Worm (Caenorhabditis elegans) whole organism, L3 larva: ENCODE results near the gene C46G7.1.

Experiments
- R02D3.7 ChIP-seq: fragments of 150-350 bp; optimal IDR thresholded peaks from 2 replicates; lab custom pipeline; 2014; ENCODE audit warnings: missing biosample characterization, missing genetic modification characterization
- ZK546.5 ChIP-seq: sonication (generic microtip); optimal IDR thresholded peaks from 2 replicates; lab custom pipeline; 2017; ENCODE audit warnings: missing biosample characterization, missing genetic modification characterization
- aly-2 ChIP-seq: fragments of 150-350 bp; optimal IDR thresholded peaks from 2 replicates; lab custom pipeline; 2014; ENCODE audit warnings: missing biosample characterization, missing genetic modification characterization
- ceh-9 ChIP-seq: sonication (generic microtip); optimal IDR thresholded peaks from 2 replicates; lab custom pipeline; 2018; ENCODE audit warnings: missing biosample characterization, missing genetic modification characterization
- egl-5 ChIP-seq: fragments of 150-350 bp; optimal IDR thresholded peaks from 2 replicates; lab custom pipeline; 2017; ENCODE audit warnings: missing biosample characterization, missing genetic modification reagents, missing genetic modification characterization, inconsistent platforms
- elt-1 ChIP-seq: fragments of 150-350 bp; optimal IDR thresholded peaks from 2 replicates; lab custom pipeline; 2014; ENCODE audit warnings: missing biosample characterization, missing genetic modification characterization
- elt-2 ChIP-seq: sonication (generic microtip); optimal IDR thresholded peaks from 2 replicates; lab custom pipeline; 2016; ENCODE audit warnings: missing genetic modification reagents, mild to moderate bottlenecking, missing genetic modification characterization, missing compliant biosample characterization
- elt-3 ChIP-seq, 3 experiments: fragments of 150-350 bp in 1 of 3; sonication (generic microtip) in 2 of 3; optimal IDR thresholded peaks; 2 replicates in 2 of 3; 4 replicates in 1 of 3; lab custom pipeline; 2014 to 2017; ENCODE audit warnings: missing biosample characterization in 3 of 3, missing genetic modification characterization in 3 of 3
- fkh-10 ChIP-seq: sonication (generic microtip); optimal IDR thresholded peaks from 2 replicates; lab custom pipeline; 2017; ENCODE audit warnings: missing biosample characterization, missing genetic modification reagents, missing genetic modification characterization
- fos-1 ChIP-seq: fragments of 150-350 bp; optimal IDR thresholded peaks from 2 replicates; lab custom pipeline; 2014; ENCODE audit warnings: missing biosample characterization, missing genetic modification characterization
- hmg-11 ChIP-seq: sonication (generic microtip); optimal IDR thresholded peaks from 2 replicates; lab custom pipeline; 2016; ENCODE audit warnings: missing genetic modification characterization, missing compliant biosample characterization
- lin-15B ChIP-seq: fragments of 150-350 bp; optimal IDR thresholded peaks from 2 replicates; lab custom pipeline; 2014; ENCODE audit warnings: missing biosample characterization, missing genetic modification characterization
- lin-39 ChIP-seq: fragments of 150-350 bp; optimal IDR thresholded peaks from 2 replicates; lab custom pipeline; 2018; ENCODE audit warnings: missing biosample characterization, missing genetic modification reagents, missing genetic modification characterization
- mdl-1 ChIP-seq: fragments of 150-350 bp; optimal IDR thresholded peaks from 2 replicates; lab custom pipeline; 2014; ENCODE audit warnings: missing biosample characterization, missing genetic modification characterization
- mml-1 ChIP-seq: fragments of 150-350 bp; sonication (generic microtip); optimal IDR thresholded peaks from 3 replicates; lab custom pipeline; 2014; ENCODE audit warnings: missing biosample characterization, missing genetic modification characterization
- nfya-1 ChIP-seq: sonication (generic microtip); optimal IDR thresholded peaks from 2 replicates; lab custom pipeline; 2017; ENCODE audit warnings: missing genetic modification characterization, mild to moderate bottlenecking, missing compliant biosample characterization, antibody characterized with exemption, moderate library complexity; ENCODE audit not compliant: insufficient read depth
- nhr-11 ChIP-seq: fragments of 150-350 bp; optimal IDR thresholded peaks from 2 replicates; lab custom pipeline; 2014; ENCODE audit warnings: missing biosample characterization, missing genetic modification characterization
- nhr-237 ChIP-seq: fragments of 150-350 bp; optimal IDR thresholded peaks from 2 replicates; lab custom pipeline; 2014; ENCODE audit warnings: missing biosample characterization, missing genetic modification characterization
- nhr-28 ChIP-seq: fragments of 150-350 bp; optimal IDR thresholded peaks from 2 replicates; lab custom pipeline; 2014; ENCODE audit warnings: missing biosample characterization, missing genetic modification characterization
- nhr-43 ChIP-seq: sonication (generic microtip); optimal IDR thresholded peaks from 2 replicates; lab custom pipeline; 2016; ENCODE audit warnings: mild to moderate bottlenecking, missing genetic modification characterization, missing compliant biosample characterization; ENCODE audit not compliant: poor library complexity, severe bottlenecking
- nhr-76 ChIP-seq: fragments of 150-350 bp; sonication (generic microtip); optimal IDR thresholded peaks from 5 replicates; lab custom pipeline; 2014; ENCODE audit warnings: missing biosample characterization, missing genetic modification characterization
- pha-4 ChIP-seq: fragments of 150-350 bp; optimal IDR thresholded peaks from 2 replicates; lab custom pipeline; 2014; ENCODE audit warnings: missing biosample characterization, missing genetic modification reagents, missing genetic modification characterization
- pqm-1 ChIP-seq: fragments of 150-350 bp; optimal IDR thresholded peaks from 2 replicates; lab custom pipeline; 2017; ENCODE audit warnings: missing biosample characterization, missing genetic modification characterization, inconsistent platforms
- sea-2 ChIP-seq: fragments of 150-350 bp; sonication (generic microtip); optimal IDR thresholded peaks from 4 replicates; lab custom pipeline; 2014; ENCODE audit warnings: missing biosample characterization, missing genetic modification reagents, missing genetic modification characterization
- snpc-4 ChIP-seq: fragments of 150-350 bp; optimal IDR thresholded peaks from 2 replicates; lab custom pipeline; 2014; ENCODE audit warnings: missing biosample characterization, missing genetic modification characterization
- unc-39 ChIP-seq: sonication (generic microtip); optimal IDR thresholded peaks from 4 replicates; lab custom pipeline; 2017; ENCODE audit warnings: missing biosample characterization, missing genetic modification characterization
- zag-1 ChIP-seq: fragments of 150-350 bp; optimal IDR thresholded peaks from 2 replicates; lab custom pipeline; 2014; ENCODE audit warnings: missing biosample characterization, missing genetic modification characterization
- ztf-11 ChIP-seq: fragments of 150-350 bp; optimal IDR thresholded peaks from 2 replicates; lab custom pipeline; 2014; ENCODE audit warnings: missing biosample characterization, missing genetic modification characterization
- ztf-4 ChIP-seq: fragments of 150-350 bp; optimal IDR thresholded peaks from 2 replicates; lab custom pipeline; 2014; ENCODE audit warnings: missing biosample characterization, missing genetic modification characterization

The C46G7.1 gene

DNA sequence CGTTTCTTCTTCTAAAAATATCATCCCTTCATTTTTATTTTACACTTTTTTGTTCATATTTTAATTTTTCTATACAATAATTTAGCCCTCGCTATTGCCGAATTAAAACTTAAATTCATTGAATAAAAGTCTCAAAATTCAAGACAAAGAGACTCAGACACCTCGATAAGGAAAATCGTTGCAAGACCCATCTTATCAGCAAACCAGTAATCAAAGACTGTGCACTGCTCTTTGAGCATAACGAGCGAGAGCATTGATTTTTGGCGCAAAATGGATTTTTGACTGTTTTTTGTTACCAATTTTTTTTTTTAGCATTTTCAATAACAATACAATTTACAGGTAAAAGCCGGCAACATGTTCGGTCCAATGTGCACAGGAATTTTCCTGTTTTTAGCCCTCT, at the start of gene C46G7.1:
Gene C46G7.1 (plus strand): TSS at position 340 of the 400 bp plus-strand sequence.
- TF ChIP-seq elt-2 (tag; lab: Kevin White, UChicago) (peak; percentile 86), pqm-1 (peak; percentile 73), sea-2 (GFP tag; lab: Kevin White, UChicago) (no peak)

DNA sequence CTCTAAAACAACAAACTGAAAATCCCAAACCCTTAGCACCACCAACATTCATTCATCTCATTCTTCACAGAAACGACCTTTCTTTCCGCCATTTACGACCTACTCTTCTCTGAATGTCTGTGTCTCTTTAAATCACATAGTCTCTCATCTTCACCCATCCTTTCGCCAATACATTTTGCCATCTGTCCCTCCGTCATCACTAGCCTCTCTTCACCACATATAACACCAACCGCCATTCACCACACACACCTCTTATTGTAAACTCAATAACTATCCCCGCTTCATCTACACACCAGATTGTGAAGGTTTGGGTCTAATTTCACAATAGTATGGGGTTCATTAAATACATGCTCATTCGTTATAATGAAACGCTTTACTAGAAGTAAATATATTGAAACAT, 47.3 kb upstream of the C46G7.1 start:
- TF ChIP-seq fkh-10 (GFP tag; lab: Kevin White, UChicago) (no peak), ztf-4 (tag; lab: Kevin White, UChicago) (no peak), lin-15B (tag; lab: Kevin White, UChicago) (no peak), ztf-11 (tag; lab: Kevin White, UChicago) (no peak), elt-3 (tag; optimal IDR thresholded peaks at IDR 0.05; lab: Kevin White, UChicago) (no peak), nhr-237 (tag; lab: Kevin White, UChicago) (no peak), egl-5 (tag; lab: Kevin White, UChicago) (no peak), mdl-1 (tag; lab: Kevin White, UChicago) (no peak), hmg-11 (tag; lab: Kevin White, UChicago) (no peak), nhr-43 (tag; lab: Kevin White, UChicago) (no peak), mml-1 (tag; lab: Kevin White, UChicago) (no peak), ceh-9 (tag; lab: Kevin White, UChicago) (no peak), unc-39 (tag; lab: Kevin White, UChicago) (no peak)

DNA sequence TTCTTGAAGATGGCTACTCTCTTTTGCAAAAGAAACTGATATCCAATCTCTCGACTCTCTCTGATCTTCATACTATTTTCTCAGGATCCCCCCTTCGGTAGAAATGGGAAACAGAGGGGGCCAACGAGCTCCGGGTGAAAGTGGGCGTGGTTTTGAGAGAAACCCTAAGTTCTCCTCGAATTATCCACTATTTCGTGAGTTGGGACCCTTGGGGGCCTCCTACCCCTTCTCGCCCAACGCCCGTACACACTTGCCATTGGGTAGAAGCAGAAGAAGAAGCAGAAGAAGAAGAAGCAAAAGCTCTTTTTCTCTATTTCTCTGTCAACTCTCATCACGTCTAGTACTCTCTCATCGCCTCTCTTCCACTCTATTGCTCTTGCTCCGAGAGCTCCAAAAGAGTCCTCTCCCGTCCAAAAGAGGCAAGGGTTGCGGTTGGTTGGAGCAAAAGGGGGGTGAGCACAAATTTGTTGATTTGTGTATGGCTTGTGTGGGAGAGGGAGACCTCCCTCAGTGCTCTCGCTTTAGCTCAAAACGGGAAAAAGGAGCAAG, 43.8 kb upstream of the C46G7.1 start:
- TF ChIP-seq lin-39 (tag; lab: Kevin White, UChicago) (peak; percentile 28), fkh-10 (GFP tag; lab: Kevin White, UChicago) (peak; percentile 14), lin-15B (tag; lab: Kevin White, UChicago) (peak; percentile 10), nfya-1 (tag; lab: Kevin White, UChicago) (peak; percentile 92), pha-4 (tag; lab: Kevin White, UChicago) (no peak), hmg-11 (tag; lab: Kevin White, UChicago) (peak; percentile 60), zag-1 (tag; lab: Kevin White, UChicago) (no peak)
- TF ChIP-seq, all 47 proteins: peak for 5

DNA sequence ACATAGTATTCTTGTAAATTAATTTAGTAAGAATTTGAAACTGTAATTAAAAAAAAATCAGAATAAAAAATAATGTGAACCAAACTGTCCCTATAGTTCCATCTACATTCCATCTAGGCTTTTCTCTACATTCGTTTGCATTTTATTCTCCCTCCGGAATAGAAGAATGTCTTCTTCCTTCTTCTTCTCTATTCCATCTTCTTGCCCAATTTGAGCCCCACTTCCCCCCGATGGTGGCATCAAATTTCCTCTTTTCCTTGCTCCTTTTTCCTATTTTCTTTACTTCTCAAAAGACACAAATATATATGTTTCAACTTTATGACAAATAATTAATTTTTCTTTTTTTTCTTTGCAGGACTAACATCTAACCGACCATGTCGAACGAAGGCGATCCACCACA, 42.6 kb upstream of the C46G7.1 start, which contains the start of gene unc-44:
Gene unc-44 (plus strand): TSS at position 356 of the 400 bp plus-strand sequence.
- TF ChIP-seq snpc-4 (tag; lab: Kevin White, UChicago) (no peak), ZK546.5 (tag; lab: Kevin White, UChicago) (no peak), pqm-1 (no peak), mdl-1 (tag; lab: Kevin White, UChicago) (no peak), nhr-43 (tag; lab: Kevin White, UChicago) (no peak), hmg-11 (tag; lab: Kevin White, UChicago) (no peak), unc-39 (tag; lab: Kevin White, UChicago) (no peak), elt-1 (tag; lab: Kevin White, UChicago) (no peak), aly-2 (tag; lab: Kevin White, UChicago) (no peak), fos-1 (no peak), ztf-11 (tag; lab: Kevin White, UChicago) (no peak)

DNA sequence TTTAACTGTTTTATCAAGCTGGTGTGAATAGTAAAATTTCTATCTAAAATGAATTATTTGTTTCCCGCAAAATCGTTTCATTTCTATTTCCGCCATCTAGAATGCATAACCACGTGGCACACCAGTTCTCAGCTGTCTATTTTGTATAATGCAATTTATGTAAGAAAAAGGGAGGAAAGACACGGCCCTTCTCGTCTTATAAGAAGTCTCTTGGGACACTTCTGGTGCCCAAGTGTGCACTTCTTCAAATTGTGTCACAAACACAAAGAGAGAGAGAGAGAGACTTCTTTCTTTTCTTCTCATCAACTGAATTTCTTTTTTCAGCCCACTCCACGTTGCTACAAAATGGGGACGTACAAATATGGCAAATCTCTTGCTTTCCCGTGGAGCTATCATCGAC, 40.5 kb upstream of the C46G7.1 start:
- no peak for TF ChIP-seq unc-39 (tag; lab: Kevin White, UChicago)
- TF ChIP-seq lin-39 (tag; lab: Kevin White, UChicago): peak; percentile 55
- no peak for TF ChIP-seq nhr-76 (tag; lab: Kevin White, UChicago)
- TF ChIP-seq R02D3.7 (tag; lab: Kevin White, UChicago): no peak
- TF ChIP-seq fos-1: no peak
- peak; percentile 19 for TF ChIP-seq nfya-1 (tag; lab: Kevin White, UChicago)
- no peak for TF ChIP-seq mdl-1 (tag; lab: Kevin White, UChicago)
- TF ChIP-seq nhr-43 (tag; lab: Kevin White, UChicago): no peak

DNA sequence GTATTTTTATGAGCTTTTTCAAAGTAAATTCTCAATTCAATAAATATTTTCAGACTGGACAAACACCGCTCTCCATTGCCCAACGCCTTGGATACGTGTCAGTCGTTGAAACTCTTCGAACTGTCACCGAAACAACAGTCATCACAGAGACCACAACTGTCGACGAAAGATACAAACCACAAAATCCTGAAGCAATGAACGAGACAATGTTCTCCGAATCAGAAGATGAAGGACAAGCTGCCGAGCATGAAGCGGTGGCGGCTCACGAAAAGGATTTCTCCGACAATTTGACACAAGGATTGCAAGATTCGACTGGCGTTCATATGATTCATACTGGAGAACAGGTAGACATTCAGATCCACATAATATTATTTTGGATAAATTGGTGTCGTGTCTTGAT, 38.0 kb upstream of the C46G7.1 start:
- TF ChIP-seq fkh-10 (GFP tag; lab: Kevin White, UChicago) (no peak), ztf-11 (tag; lab: Kevin White, UChicago) (no peak), pha-4 (tag; lab: Kevin White, UChicago) (no peak), elt-1 (tag; lab: Kevin White, UChicago) (no peak), nhr-28 (tag; lab: Kevin White, UChicago) (no peak), elt-3 (tag; optimal IDR thresholded peaks at IDR 0.05; lab: Kevin White, UChicago) (no peak), nhr-11 (no peak)
